Fruit fly (Drosophila melanogaster): ENCODE data around the gene CG14937.
A peak's percentile ranks its signal among the peaks of the same experiment; 100 is the strongest.

The CG14937 gene

dm6 chr2L:11816376-11816775 is 22.5 kb upstream of the CG14937 start (continued):
- peak; percentile 65 to 81 for TF ChIP-seq ss (GFP tag; optimal IDR thresholded peaks at IDR 0.05)
- peak; percentile 46 for TF ChIP-seq CG4318 (GFP tag; optimal IDR thresholded peaks at IDR 0.05)
- TF ChIP-seq achi (GFP tag; optimal IDR thresholded peaks at IDR 0.05): peak; percentile 62
- TF ChIP-seq Gug (GFP tag; IDR thresholded peaks at IDR 0.05): peak; percentile 24; the same call in 1 of the 2 replicates
- peak; percentile 47 for TF ChIP-seq CG32006 (GFP tag; optimal IDR thresholded peaks at IDR 0.05)
- TF ChIP-seq svp (GFP tag): peak; percentile 13
- TF ChIP-seq CG6163 (GFP tag; IDR thresholded peaks at IDR 0.05): peak; percentile 86
- TF ChIP-seq dsx (GFP tag; optimal IDR thresholded peaks at IDR 0.05; ENCODE audit: poor library complexity, severe bottlenecking): peak; percentile 24
- no peak for TF ChIP-seq Sox102F (GFP tag; optimal IDR thresholded peaks at IDR 0.05)
- TF ChIP-seq CG31627 (GFP tag; optimal IDR thresholded peaks at IDR 0.05): peak; percentile 40
- peak; percentile 53 for TF ChIP-seq esn (GFP tag; optimal IDR thresholded peaks at IDR 0.05)
- TF ChIP-seq salr (GFP tag; optimal IDR thresholded peaks at IDR 0.05): peak; percentile 40 to 58
- TF ChIP-seq lz (GFP tag; optimal IDR thresholded peaks at IDR 0.05): peak; percentile 38
- TF ChIP-seq vri (GFP tag; optimal IDR thresholded peaks at IDR 0.05): peak; percentile 17
- TF ChIP-seq Sox15 (GFP tag; optimal IDR thresholded peaks at IDR 0.05): no peak
- TF ChIP-seq CG10669 (GFP tag; optimal IDR thresholded peaks at IDR 0.05): peak; percentile 77
- TF ChIP-seq CG6808 (GFP tag; optimal IDR thresholded peaks at IDR 0.05): peak; percentile 75
- peak; percentile 79 for TF ChIP-seq eg (GFP tag; IDR thresholded peaks at IDR 0.05)
- TF ChIP-seq spab (GFP tag; optimal IDR thresholded peaks at IDR 0.05): peak; percentile 75
- peak; percentile 27; the same call in 1 of the 3 replicates for TF ChIP-seq CG8119 (GFP tag; IDR thresholded peaks at IDR 0.05)
- peak; percentile 23 for TF ChIP-seq CG8632 (GFP tag; optimal IDR thresholded peaks at IDR 0.05)
- TF ChIP-seq CG8319 (GFP tag; optimal IDR thresholded peaks at IDR 0.05): peak; percentile 44
- peak; percentile 52 for TF ChIP-seq CG6792 (GFP tag; optimal IDR thresholded peaks at IDR 0.05)
- TF ChIP-seq Ets96B (tag; optimal IDR thresholded peaks at IDR 0.05): peak; percentile 47
- TF ChIP-seq CG11902 (GFP tag; optimal IDR thresholded peaks at IDR 0.05): no peak

DNA sequence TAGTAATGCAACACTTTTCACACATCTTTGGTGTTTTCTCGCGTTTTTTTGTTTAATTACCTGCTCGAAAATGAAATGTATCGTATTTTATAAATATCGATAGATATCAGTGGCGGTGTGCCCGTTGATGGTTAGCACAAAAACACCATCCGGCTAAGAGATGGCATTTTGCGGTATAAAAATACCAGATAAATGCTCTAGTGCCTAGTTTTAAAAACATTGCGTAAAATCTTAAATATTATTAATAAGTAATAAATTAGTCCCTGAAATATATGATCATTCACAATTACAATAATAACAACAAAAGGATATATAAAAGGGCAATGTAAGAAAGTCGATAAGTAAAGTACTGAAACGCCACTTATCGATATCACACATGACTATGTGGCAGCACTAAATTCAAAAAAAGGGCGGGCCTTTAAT is 19.8 kb upstream of the CG14937 start, which contains the start of gene CycY:
CycY (minus strand) TSS at position 116 of the 423 bp plus-strand sequence.
- TF ChIP-seq svp (GFP tag) (peak; percentile 45), Sox14 (GFP tag; optimal IDR thresholded peaks at IDR 0.05) (no peak), CG34406 (GFP tag; optimal IDR thresholded peaks at IDR 0.05) (no peak), Eip78C (GFP tag) (peak; percentile 71), OdsH (GFP tag; optimal IDR thresholded peaks at IDR 0.05) (no peak), Hr4 (GFP tag; optimal IDR thresholded peaks at IDR 0.05) (peak; percentile 5), net (GFP tag; optimal IDR thresholded peaks at IDR 0.05) (no peak), CG6808 (GFP tag; optimal IDR thresholded peaks at IDR 0.05) (no peak)

DNA sequence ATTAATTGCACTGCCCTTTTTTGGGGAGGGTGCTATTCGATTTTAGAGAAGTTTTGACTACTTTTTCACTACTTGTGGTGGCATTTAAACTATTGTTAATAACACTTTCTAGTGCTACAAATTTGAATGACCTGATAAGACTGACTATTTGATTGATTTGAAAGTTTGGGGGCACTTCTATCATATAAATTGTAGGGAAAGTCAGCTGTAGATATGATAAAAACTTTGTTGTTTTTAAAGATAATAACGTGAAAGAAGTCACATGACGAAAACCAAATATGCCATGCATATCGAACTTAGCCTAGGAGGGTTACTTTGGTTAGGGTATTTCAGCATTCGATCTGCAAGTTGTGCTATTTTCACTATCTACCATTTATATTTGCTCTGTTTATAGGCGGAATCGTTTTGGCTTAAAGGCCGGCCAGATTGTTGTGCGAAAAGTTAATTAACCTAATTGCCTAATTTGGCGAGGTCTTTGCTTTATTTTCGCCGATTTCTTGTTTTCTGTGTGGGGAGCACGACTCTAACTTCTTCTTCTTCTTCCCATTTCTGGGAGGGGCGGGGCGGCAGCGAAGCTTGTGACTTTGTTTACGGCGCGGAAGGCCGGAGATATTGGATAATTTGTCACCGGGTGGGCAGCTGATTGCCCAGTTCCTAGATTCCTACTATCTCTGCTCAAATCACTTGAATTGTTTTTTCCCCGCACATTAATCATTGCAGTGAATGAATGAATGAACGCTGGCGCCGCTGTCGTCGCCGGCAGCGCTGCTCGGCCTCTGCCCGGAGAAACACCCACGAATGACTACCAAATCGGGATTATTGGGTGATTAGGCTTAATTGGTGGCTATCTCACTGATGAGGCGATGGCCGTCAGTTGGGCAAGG is 19.1 kb upstream of the CG14937 start:
- TF ChIP-seq CG10631 (GFP tag; optimal IDR thresholded peaks at IDR 0.05) (no peak), acj6 (GFP tag; optimal IDR thresholded peaks at IDR 0.05) (no peak), lz (GFP tag; optimal IDR thresholded peaks at IDR 0.05) (no peak), Eip78C (GFP tag) (peak; percentile 82), Hr4 (GFP tag; optimal IDR thresholded peaks at IDR 0.05) (peak; percentile 12), topi (GFP tag; optimal IDR thresholded peaks at IDR 0.05) (no peak), CG32006 (GFP tag; optimal IDR thresholded peaks at IDR 0.05) (peak; percentile 40), CG11294 (GFP tag; IDR thresholded peaks at IDR 0.05) (no peak), CG8319 (GFP tag; optimal IDR thresholded peaks at IDR 0.05) (no peak)

DNA sequence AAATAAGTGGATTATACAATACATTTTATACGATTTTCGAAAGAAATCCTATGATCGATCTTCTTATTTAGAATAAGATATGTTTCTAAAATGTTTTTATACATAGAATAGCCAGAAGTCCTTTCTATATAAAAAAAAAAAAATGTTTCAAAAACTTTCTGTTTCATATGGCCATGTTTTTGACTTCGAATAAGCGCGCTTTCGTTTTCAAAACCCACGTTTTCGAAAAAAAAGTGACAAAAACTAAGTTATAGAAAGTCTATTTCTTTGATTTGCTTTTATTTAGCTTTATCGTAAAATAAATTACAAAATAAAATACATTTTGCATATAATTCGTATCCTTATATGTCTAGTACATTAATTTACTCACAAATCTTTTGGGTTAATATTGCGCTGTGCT is 15.9 kb upstream of the CG14937 start:
- TF ChIP-seq CG34406 (GFP tag; optimal IDR thresholded peaks at IDR 0.05) (no peak), achi (GFP tag; optimal IDR thresholded peaks at IDR 0.05) (no peak), Met (GFP tag; optimal IDR thresholded peaks at IDR 0.05) (no peak), Lpt (GFP tag; optimal IDR thresholded peaks at IDR 0.05) (no peak)

All from whole organism, prepupa.